Worm (Caenorhabditis elegans): ENCODE measurements around the gene B0222.5.

B0222.5 gene

DNA sequence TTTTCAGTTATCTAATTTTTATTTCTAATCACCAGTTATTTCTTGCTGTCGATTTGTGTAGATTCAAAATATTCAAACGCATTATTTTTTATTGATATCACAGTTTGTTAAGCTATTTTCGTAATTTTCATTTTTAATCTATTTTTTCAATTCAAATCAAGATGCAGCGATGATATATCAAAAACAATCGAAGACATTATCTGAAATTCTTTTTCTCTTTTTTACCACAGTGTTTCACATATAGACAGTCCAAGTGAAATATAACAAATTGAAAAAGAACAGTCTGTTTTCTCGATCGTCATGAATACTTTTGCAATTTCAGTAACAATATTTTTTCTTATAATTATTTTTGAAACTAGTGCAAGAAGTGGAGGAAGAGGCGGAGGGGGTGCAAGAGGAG lies 29.3 kb downstream of the B0222.5 start, which contains the start of gene F21C10.5:
Gene F21C10.5 (plus strand): TSS at position 301 of the 400 bp plus-strand sequence.
- TF ChIP-seq Y53F4B.3 (GFP tag; IDR thresholded peaks at IDR 0.05), result no peak
- no peak for TF ChIP-seq rpc-1 (optimal IDR thresholded peaks at IDR 0.05)
- TF ChIP-seq rpc-1 (tag; optimal IDR thresholded peaks at IDR 0.05), result no peak
- no peak for TF ChIP-seq pha-4 (tag; optimal IDR thresholded peaks at IDR 0.05)

DNA sequence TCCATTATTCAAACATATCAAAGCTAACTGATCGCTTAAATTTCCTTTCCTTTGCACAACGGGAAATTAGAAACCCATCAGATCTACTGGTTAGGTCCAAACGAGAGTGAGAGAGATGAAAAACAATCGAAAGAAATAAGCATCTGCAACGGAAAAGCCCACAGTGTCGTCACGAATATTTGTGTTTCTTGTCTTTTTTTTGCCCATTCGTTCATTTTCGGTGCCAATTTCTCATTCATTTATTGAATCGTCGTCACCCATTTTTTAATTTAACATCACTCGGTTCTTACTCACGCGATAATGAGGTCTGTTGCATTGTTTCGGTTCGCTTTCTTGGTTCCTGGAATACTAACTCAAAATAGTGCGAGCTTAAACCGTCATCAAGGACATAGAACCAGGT lies 30.5 kb downstream of the B0222.5 start, which contains the start of gene F21C10.6:
Gene F21C10.6 (plus strand): TSS at position 301 of the 400 bp plus-strand sequence.
- TF ChIP-seq dpl-1 (GFP tag; optimal IDR thresholded peaks at IDR 0.05), result no peak
- no peak for TF ChIP-seq nfya-1 (tag; optimal IDR thresholded peaks at IDR 0.05; ENCODE audit: borderline replicate concordance, insufficient read depth)
- no peak for TF ChIP-seq nhr-90 (tag; optimal IDR thresholded peaks at IDR 0.05)
- no peak for TF ChIP-seq sptf-2 (GFP tag; optimal IDR thresholded peaks at IDR 0.05)
- no peak for TF ChIP-seq F52B5.7 (tag; optimal IDR thresholded peaks at IDR 0.05)

DNA sequence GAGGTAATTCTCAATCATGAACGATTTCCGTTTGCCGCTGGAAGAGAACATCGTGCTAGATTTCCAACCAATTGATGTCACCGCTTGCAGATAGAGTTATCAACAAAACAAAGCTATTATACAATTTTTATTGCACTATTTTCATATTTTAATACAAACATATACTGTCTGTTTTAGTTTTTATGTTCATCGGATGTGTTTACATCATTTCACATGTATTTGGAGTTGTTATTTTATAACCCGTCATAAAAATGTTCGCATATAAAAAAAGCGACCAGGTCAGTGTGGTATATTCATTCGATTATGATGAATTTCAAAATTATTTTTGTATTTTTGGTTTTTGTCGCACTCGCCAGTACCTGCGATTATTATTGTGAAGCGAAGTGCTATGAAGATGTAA lies 31.5 kb downstream of the B0222.5 start, which contains the start of gene F21C10.11:
Gene F21C10.11 (plus strand): TSS at position 301 of the 400 bp plus-strand sequence.
- TF ChIP-seq F57A8.1 (GFP tag; optimal IDR thresholded peaks at IDR 0.05) (no peak), C06A6.2 (GFP tag; conservative IDR thresholded peaks at IDR 0.05) (no peak), hsf-1 (GFP tag; IDR thresholded peaks at IDR 0.05) (no peak), cebp-1 (GFP tag; IDR thresholded peaks at IDR 0.05) (no peak), cebp-1 (tag; optimal IDR thresholded peaks at IDR 0.05) (no peak), Y53G8AR.9 (GFP tag; conservative IDR thresholded peaks at IDR 0.05) (no peak), D2030.7 (GFP tag; IDR thresholded peaks at IDR 0.05) (no peak), madf-6 (GFP tag; IDR thresholded peaks at IDR 0.05) (no peak), him-1 (tag; optimal IDR thresholded peaks at IDR 0.05) (no peak), lin-26 (GFP tag; IDR thresholded peaks at IDR 0.05) (no peak), ztf-6 (GFP tag; IDR thresholded peaks at IDR 0.05) (no peak), madf-8 (GFP tag; conservative IDR thresholded peaks at IDR 0.05) (no peak), Y95B8A.8 (GFP tag; IDR thresholded peaks at IDR 0.05) (no peak)

DNA sequence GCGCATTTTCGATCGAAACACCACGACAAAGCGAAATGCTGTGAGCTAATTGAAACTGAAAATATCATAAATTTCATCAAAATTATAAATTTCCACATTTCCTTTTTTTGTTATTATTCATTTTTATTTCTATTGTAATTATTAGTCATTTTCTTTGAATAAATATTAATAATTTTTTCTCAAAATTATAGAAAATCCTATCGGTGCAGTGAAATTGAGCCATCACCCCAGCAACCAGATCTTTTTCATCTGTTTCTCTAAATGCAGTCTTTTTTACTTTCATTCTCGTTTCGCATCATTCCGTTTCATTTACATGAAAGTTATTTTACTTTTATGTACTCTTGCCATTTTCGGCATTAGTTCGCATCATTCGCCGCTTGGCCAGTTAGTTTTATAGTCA lies 32.7 kb downstream of the B0222.5 start, which contains the start of gene F21C10.13:
Gene F21C10.13 (plus strand): TSS at position 301 of the 400 bp plus-strand sequence.
- TF ChIP-seq snpc-3.4 (tag; optimal IDR thresholded peaks at IDR 0.05) (no peak), F49E8.2 (tag; optimal IDR thresholded peaks at IDR 0.05; ENCODE audit: insufficient read depth) (no peak), ZK185.1 (tag; optimal IDR thresholded peaks at IDR 0.05; ENCODE audit: poor library complexity, severe bottlenecking) (no peak)

DNA sequence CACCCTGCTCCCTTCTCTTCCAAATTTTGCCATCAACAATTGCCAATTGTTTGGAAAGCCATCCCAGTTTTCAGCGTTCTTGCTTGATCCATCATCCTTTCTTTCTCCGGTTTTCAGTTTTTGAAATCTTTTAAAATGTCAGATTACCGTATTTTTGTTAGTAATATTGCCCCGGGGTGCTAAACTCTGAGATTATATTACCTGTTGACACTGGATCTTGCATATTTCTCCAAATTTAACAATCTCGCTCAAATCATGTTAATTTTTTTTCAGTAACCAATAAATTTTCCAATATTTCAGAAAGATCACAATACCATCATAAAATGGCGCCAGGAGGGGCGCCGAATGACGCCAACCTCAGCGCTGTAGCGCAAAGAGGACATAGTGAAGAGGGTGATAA lies 42.2 kb downstream of the B0222.5 start, which contains the start of gene F21C10.7:
Gene F21C10.7 (plus strand): TSS at position 301 of the 400 bp plus-strand sequence.
- TF ChIP-seq chd-7 (tag; optimal IDR thresholded peaks at IDR 0.05) (no peak), pbrm-1 (GFP tag; IDR thresholded peaks at IDR 0.05) (no peak), ceh-40 (GFP tag; IDR thresholded peaks at IDR 0.05) (no peak), F39B2.1 (GFP tag; IDR thresholded peaks at IDR 0.05) (no peak)

DNA sequence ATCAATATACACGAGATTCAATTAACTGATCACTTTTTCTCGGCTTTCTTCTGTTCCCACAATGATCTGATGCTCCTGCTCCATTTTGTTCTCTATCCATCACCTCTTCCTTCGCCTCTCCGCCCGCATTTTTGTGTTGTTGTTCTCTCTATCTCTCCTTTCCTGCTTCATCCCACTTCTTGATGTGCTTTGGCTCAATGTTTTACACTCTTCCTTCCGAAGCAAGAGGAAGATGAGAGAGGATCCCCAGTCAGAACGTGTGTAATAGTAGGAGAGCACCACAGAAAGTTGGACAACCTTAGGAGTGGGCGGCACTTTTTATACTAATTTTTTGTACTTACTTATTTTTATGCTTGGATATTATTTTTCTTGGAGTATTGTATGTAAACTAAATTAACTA lies 42.7 kb downstream of the B0222.5 start:
- no peak for TF ChIP-seq T07F8.4 (tag; optimal IDR thresholded peaks at IDR 0.05)
- no peak for TF ChIP-seq ceh-91 (GFP tag; IDR thresholded peaks at IDR 0.05)
- no peak for TF ChIP-seq Y53G8AR.9 (GFP tag; conservative IDR thresholded peaks at IDR 0.05)
- TF ChIP-seq madf-10 (tag; optimal IDR thresholded peaks at IDR 0.05), result no peak
- TF ChIP-seq lin-40 (tag; optimal IDR thresholded peaks at IDR 0.05), result no peak
- no peak for TF ChIP-seq lir-1 (GFP tag; conservative IDR thresholded peaks at IDR 0.05)
- TF ChIP-seq D2030.7 (GFP tag; IDR thresholded peaks at IDR 0.05), result no peak
- TF ChIP-seq lin-35 (GFP tag; optimal IDR thresholded peaks at IDR 0.05), result no peak
- TF ChIP-seq B0336.3 (GFP tag; IDR thresholded peaks at IDR 0.05), result no peak
- no peak for TF ChIP-seq dox-1 (GFP tag; IDR thresholded peaks at IDR 0.05)
